Worm (Caenorhabditis elegans): ENCODE measurements around the gene F14H8.8.

- TF ChIP-seq ztf-11 (tag; optimal IDR thresholded peaks at IDR 0.05): no peak
- no peak for TF ChIP-seq skn-1 (tag; optimal IDR thresholded peaks at IDR 0.05)
- no peak for TF ChIP-seq ama-1 (optimal IDR thresholded peaks at IDR 0.05)
- no peak for TF ChIP-seq nhr-11 (tag; optimal IDR thresholded peaks at IDR 0.05)
- no peak for TF ChIP-seq nhr-10 (tag; optimal IDR thresholded peaks at IDR 0.05)
- no peak for TF ChIP-seq ztf-4 (tag; optimal IDR thresholded peaks at IDR 0.05)
- no peak for TF ChIP-seq C34F6.9 (tag; optimal IDR thresholded peaks at IDR 0.05)
- no peak for TF ChIP-seq elt-3 (tag; optimal IDR thresholded peaks at IDR 0.05)
- TF ChIP-seq elt-1 (tag; optimal IDR thresholded peaks at IDR 0.05): no peak
These were observed 27.1 kb downstream of the F14H8.8 start for ce11 chrV:15056346-15056839.

Data from whole organism, L2 larva.